Fruit fly (Drosophila melanogaster) whole organism, prepupa: ENCODE measurements around the gene CG5973.

Source experiments
- Blimp-1 ChIP-seq: fragments of 200-800 bp; sonication (Bioruptor generic); optimal IDR thresholded peaks from 3 replicates; lab custom pipeline; 2017; ENCODE audit warnings: missing biosample characterization, missing genetic modification characterization, mild to moderate bottlenecking, moderate library complexity, missing genetic modification reagents
- CG11294 ChIP-seq: fragments of 200-800 bp; sonication (Bioruptor generic); IDR thresholded peaks from 2 replicates; pipeline ENCODE4 v1.3.6; 2022; ENCODE audit warnings: missing biosample characterization, missing genetic modification characterization
- CG11762 ChIP-seq: fragments of 200-800 bp; sonication (Bioruptor generic); optimal IDR thresholded peaks from 3 replicates; lab custom pipeline; 2016; ENCODE audit warnings: missing biosample characterization, missing genetic modification characterization; ENCODE audit not compliant: insufficient read depth
- CG11902 ChIP-seq: fragments of 200-800 bp; sonication (Bioruptor generic); optimal IDR thresholded peaks from 3 replicates; lab custom pipeline; 2016; ENCODE audit warnings: missing biosample characterization, missing genetic modification characterization
- CG15336 ChIP-seq: fragments of 200-800 bp; sonication (Bioruptor generic); IDR thresholded peaks from 2 replicates; pipeline ENCODE4 v1.3.6; 2022; ENCODE audit warnings: missing biosample characterization, missing genetic modification characterization
- CG1621 ChIP-seq: fragments of 200-800 bp; sonication (Bioruptor generic); optimal IDR thresholded peaks from 3 replicates; lab custom pipeline; 2018; ENCODE audit warnings: missing biosample characterization, mild to moderate bottlenecking, missing genetic modification characterization
- CG3032 ChIP-seq: fragments of 200-800 bp; optimal IDR thresholded peaks from 2 replicates; lab custom pipeline; 2019; ENCODE audit warnings: missing biosample characterization, mild to moderate bottlenecking, missing genetic modification characterization, moderate library complexity
- CG32006 ChIP-seq: fragments of 200-800 bp; sonication (Bioruptor generic); optimal IDR thresholded peaks from 3 replicates; lab custom pipeline; 2017; ENCODE audit warnings: missing biosample characterization, mild to moderate bottlenecking, missing genetic modification characterization
- CG34406 ChIP-seq: fragments of 200-800 bp; sonication (Bioruptor generic); optimal IDR thresholded peaks from 3 replicates; lab custom pipeline; 2016; ENCODE audit warnings: missing biosample characterization, missing genetic modification characterization
- CG3919 ChIP-seq: fragments of 200-800 bp; sonication (Bioruptor generic); optimal IDR thresholded peaks from 3 replicates; lab custom pipeline; 2016; ENCODE audit warnings: missing biosample characterization, missing genetic modification characterization
- CG6163 ChIP-seq: fragments of 200-800 bp; sonication (Bioruptor generic); IDR thresholded peaks from 3 replicates; pipeline ENCODE4 v1.3.6; 2022; ENCODE audit warnings: missing biosample characterization, missing genetic modification characterization
- CG6276 ChIP-seq: fragments of 200-800 bp; sonication (Bioruptor generic); optimal IDR thresholded peaks from 2 replicates; lab custom pipeline; 2017; ENCODE audit warnings: missing biosample characterization, mild to moderate bottlenecking, missing genetic modification characterization
- CG6808 ChIP-seq: fragments of 200-800 bp; sonication (Bioruptor generic); optimal IDR thresholded peaks from 3 replicates; lab custom pipeline; 2017; ENCODE audit warnings: missing biosample characterization, missing genetic modification characterization, mild to moderate bottlenecking, moderate library complexity, missing genetic modification reagents
- CG7368 ChIP-seq: fragments of 200-800 bp; sonication (Bioruptor generic); optimal IDR thresholded peaks from 3 replicates; lab custom pipeline; 2016; ENCODE audit warnings: missing biosample characterization, missing genetic modification characterization
- CG8119 ChIP-seq: fragments of 200-800 bp; sonication (Bioruptor generic); IDR thresholded peaks from 3 replicates; pipeline ENCODE4 v1.3.6; 2022; ENCODE audit warnings: missing biosample characterization, missing genetic modification characterization
- CG8319 ChIP-seq: fragments of 200-800 bp; sonication (Bioruptor generic); optimal IDR thresholded peaks from 3 replicates; lab custom pipeline; 2016; ENCODE audit warnings: missing biosample characterization, missing genetic modification characterization
- CG8632 ChIP-seq: fragments of 200-800 bp; sonication (Bioruptor generic); optimal IDR thresholded peaks from 3 replicates; lab custom pipeline; 2016; ENCODE audit warnings: missing biosample characterization, missing genetic modification characterization
- Ets21C ChIP-seq: fragments of 200-800 bp; sonication (Bioruptor generic); optimal IDR thresholded peaks from 3 replicates; lab custom pipeline; 2016; ENCODE audit warnings: missing biosample characterization, missing genetic modification characterization
- Ets96B ChIP-seq: fragments of 200-800 bp; optimal IDR thresholded peaks from 2 replicates; lab custom pipeline; 2019; ENCODE audit warnings: missing biosample characterization, mild to moderate bottlenecking, missing genetic modification characterization, moderate library complexity
- Gug ChIP-seq: fragments of 200-800 bp; sonication (Bioruptor generic); IDR thresholded peaks from 2 replicates; pipeline ENCODE4 v1.3.6; 2022; ENCODE audit warnings: missing biosample characterization, missing genetic modification characterization
- Hr39 ChIP-seq: fragments of 200-800 bp; sonication (Bioruptor generic); optimal IDR thresholded peaks from 2 replicates; lab custom pipeline; 2016; ENCODE audit warnings: missing biosample characterization, missing genetic modification characterization
- Hr4 ChIP-seq: fragments of 200-800 bp; sonication (Bioruptor generic); optimal IDR thresholded peaks from 3 replicates; lab custom pipeline; 2016; ENCODE audit warnings: missing biosample characterization, missing genetic modification characterization
- Met ChIP-seq: fragments of 200-800 bp; sonication (Bioruptor generic); optimal IDR thresholded peaks from 3 replicates; lab custom pipeline; 2016; ENCODE audit warnings: missing biosample characterization, missing genetic modification characterization
- OdsH ChIP-seq: fragments of 200-800 bp; sonication (Bioruptor generic); optimal IDR thresholded peaks from 3 replicates; lab custom pipeline; 2016; ENCODE audit warnings: missing biosample characterization, missing genetic modification characterization
- Smox ChIP-seq: fragments of 200-800 bp; sonication (Bioruptor generic); optimal IDR thresholded peaks from 3 replicates; lab custom pipeline; 2016; ENCODE audit warnings: missing biosample characterization, missing genetic modification characterization
- Sox102F ChIP-seq: fragments of 200-800 bp; sonication (Bioruptor generic); optimal IDR thresholded peaks from 2 replicates; lab custom pipeline; 2016; ENCODE audit warnings: missing biosample characterization, mild to moderate bottlenecking, missing genetic modification characterization
- Sox14 ChIP-seq: fragments of 200-800 bp; sonication (Bioruptor generic); optimal IDR thresholded peaks from 3 replicates; lab custom pipeline; 2016; ENCODE audit warnings: missing biosample characterization, missing genetic modification characterization
- Sox15 ChIP-seq: fragments of 200-800 bp; sonication (Bioruptor generic); optimal IDR thresholded peaks from 3 replicates; lab custom pipeline; 2016; ENCODE audit warnings: missing biosample characterization, missing genetic modification characterization
- achi ChIP-seq: fragments of 200-800 bp; sonication (Bioruptor generic); optimal IDR thresholded peaks from 3 replicates; lab custom pipeline; 2016; ENCODE audit warnings: missing biosample characterization, missing genetic modification characterization
- acj6 ChIP-seq: fragments of 200-800 bp; sonication (Bioruptor generic); optimal IDR thresholded peaks from 3 replicates; lab custom pipeline; 2016; ENCODE audit warnings: missing biosample characterization, missing genetic modification characterization
- cyc ChIP-seq: fragments of 200-800 bp; sonication (Bioruptor generic); optimal IDR thresholded peaks from 3 replicates; lab custom pipeline; 2016; ENCODE audit warnings: missing biosample characterization, missing genetic modification characterization
- dsx ChIP-seq: fragments of 200-800 bp; optimal IDR thresholded peaks from 3 replicates; lab custom pipeline; 2019; ENCODE audit warnings: missing biosample characterization, mild to moderate bottlenecking, missing genetic modification characterization, moderate library complexity; ENCODE audit not compliant: poor library complexity, severe bottlenecking
- eg ChIP-seq: fragments of 200-800 bp; sonication (Bioruptor generic); IDR thresholded peaks from 3 replicates; pipeline ENCODE4 v1.3.6; 2022; ENCODE audit warnings: missing biosample characterization, missing genetic modification characterization
- esn ChIP-seq: fragments of 200-800 bp; sonication (Bioruptor generic); optimal IDR thresholded peaks from 2 replicates; lab custom pipeline; 2016; ENCODE audit warnings: missing biosample characterization, mild to moderate bottlenecking, missing genetic modification characterization, moderate library complexity
- fd59A ChIP-seq: fragments of 200-800 bp; sonication (Bioruptor generic); optimal IDR thresholded peaks from 2 replicates; lab custom pipeline; 2017; ENCODE audit warnings: missing biosample characterization, mild to moderate bottlenecking, missing genetic modification characterization, missing genetic modification reagents
- fkh ChIP-seq: fragments of 200-800 bp; sonication (Bioruptor generic); optimal IDR thresholded peaks from 3 replicates; lab custom pipeline; 2017; ENCODE audit warnings: missing biosample characterization, mild to moderate bottlenecking, missing genetic modification characterization, moderate library complexity
- lz ChIP-seq: fragments of 200-800 bp; sonication (Bioruptor generic); optimal IDR thresholded peaks from 3 replicates; lab custom pipeline; 2016; ENCODE audit warnings: missing biosample characterization, missing genetic modification characterization
- net ChIP-seq: fragments of 200-800 bp; sonication (Bioruptor generic); optimal IDR thresholded peaks from 3 replicates; lab custom pipeline; 2016; ENCODE audit warnings: missing biosample characterization, missing genetic modification characterization
- salr ChIP-seq, 2 experiments: fragments of 200-800 bp; sonication (Bioruptor generic); optimal IDR thresholded peaks; 3 replicates each; lab custom pipeline; 2016 to 2018; ENCODE audit warnings: missing biosample characterization in 2 of 2, missing genetic modification characterization in 2 of 2, mild to moderate bottlenecking in 1 of 2
- topi ChIP-seq: fragments of 200-800 bp; sonication (Bioruptor generic); optimal IDR thresholded peaks from 3 replicates; lab custom pipeline; 2016; ENCODE audit warnings: missing biosample characterization, missing genetic modification characterization
- vri ChIP-seq: fragments of 200-800 bp; sonication (Bioruptor generic); optimal IDR thresholded peaks from 3 replicates; lab custom pipeline; 2016; ENCODE audit warnings: missing biosample characterization, mild to moderate bottlenecking, missing genetic modification characterization

The CG5973 gene

DNA sequence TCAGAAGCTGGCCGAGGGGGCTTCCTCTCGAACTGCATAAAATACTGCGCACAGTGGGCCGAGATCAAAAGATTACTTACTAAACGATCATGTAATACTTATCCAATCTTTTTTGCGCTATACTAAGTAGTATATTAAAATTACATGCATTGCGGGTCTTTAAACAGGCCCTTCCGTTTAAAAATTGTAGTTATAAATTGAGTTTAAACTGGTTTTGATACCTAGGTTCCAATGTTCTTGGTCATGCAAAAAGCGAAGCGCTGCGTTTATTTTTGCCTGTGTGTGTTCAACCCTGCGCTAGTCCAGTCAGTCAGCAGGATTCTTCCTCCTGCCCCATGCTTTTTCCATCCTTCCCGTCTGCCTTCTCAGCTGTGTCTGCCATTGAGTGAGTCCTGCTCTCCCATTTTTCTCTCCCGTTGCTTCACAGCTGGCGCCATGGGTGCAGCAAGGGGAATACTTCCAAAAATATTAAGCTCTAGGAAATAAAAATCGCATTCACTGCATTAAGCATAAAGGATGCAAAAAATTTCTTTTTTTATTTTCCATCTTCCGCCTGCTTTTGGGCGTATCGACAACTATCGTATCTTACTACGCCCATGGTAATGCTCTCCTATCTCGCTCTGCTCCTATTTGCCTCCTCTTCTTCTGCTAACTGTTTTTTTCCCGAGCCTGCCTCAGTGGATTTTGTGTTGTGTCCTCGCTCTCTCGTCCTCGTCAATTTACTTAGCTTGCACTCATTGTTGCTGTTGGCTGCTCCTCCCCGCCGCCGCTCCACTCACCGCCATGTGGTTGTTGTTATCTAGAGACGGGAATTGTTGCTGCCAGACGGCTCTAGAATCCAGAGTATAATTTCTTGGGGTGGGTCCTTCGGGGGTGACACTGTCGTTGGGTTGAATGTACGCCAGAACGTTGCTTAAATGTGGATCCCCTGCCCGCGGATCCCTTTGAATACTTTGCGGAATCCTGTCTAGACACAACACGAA, 16.7 kb upstream of the CG5973 start (continued):
- TF ChIP-seq Hr39 (GFP tag; lab: Kevin White, UChicago): peak; percentile 77
- peak; percentile 92 for TF ChIP-seq CG6808 (GFP tag; lab: Kevin White, UChicago)
- peak; percentile 76 for TF ChIP-seq net (GFP tag; lab: Kevin White, UChicago)
- peak; percentile 77 for TF ChIP-seq CG7368 (GFP tag; lab: Kevin White, UChicago)
- TF ChIP-seq CG11902: peak; percentile 68
- TF ChIP-seq esn (GFP tag; lab: Kevin White, UChicago): peak; percentile 88
- peak; percentile 83 for TF ChIP-seq acj6 (GFP tag; lab: Kevin White, UChicago)
- peak; percentile 66 for TF ChIP-seq Hr4 (GFP tag; lab: Kevin White, UChicago)
- peak; percentile 78 for TF ChIP-seq vri
- peak; percentile 35 for TF ChIP-seq Blimp-1 (GFP tag; lab: Kevin White, UChicago)
- TF ChIP-seq Ets96B (tag; lab: Kevin White, UChicago): peak; percentile 96
- TF ChIP-seq lz: peak; percentile 87
- peak; percentile 88 for TF ChIP-seq Met (GFP tag; lab: Kevin White, UChicago)
- peak; percentile 81 for TF ChIP-seq CG11762 (GFP tag; lab: Kevin White, UChicago)
- peak; percentile 94 for TF ChIP-seq CG1621 (tag; lab: Kevin White, UChicago)
- TF ChIP-seq dsx: peak; percentile 85
- peak; percentile 79 for TF ChIP-seq CG15336 (GFP tag; lab: Robert Waterston, UW)
- TF ChIP-seq CG6276: peak; percentile 55
- peak; percentile 63 to 90 for TF ChIP-seq salr (GFP tag; optimal IDR thresholded peaks at IDR 0.05; lab: Kevin White, UChicago)
- TF ChIP-seq CG8319 (GFP tag; lab: Kevin White, UChicago): peak; percentile 72
- TF ChIP-seq Sox102F: peak; percentile 81

DNA sequence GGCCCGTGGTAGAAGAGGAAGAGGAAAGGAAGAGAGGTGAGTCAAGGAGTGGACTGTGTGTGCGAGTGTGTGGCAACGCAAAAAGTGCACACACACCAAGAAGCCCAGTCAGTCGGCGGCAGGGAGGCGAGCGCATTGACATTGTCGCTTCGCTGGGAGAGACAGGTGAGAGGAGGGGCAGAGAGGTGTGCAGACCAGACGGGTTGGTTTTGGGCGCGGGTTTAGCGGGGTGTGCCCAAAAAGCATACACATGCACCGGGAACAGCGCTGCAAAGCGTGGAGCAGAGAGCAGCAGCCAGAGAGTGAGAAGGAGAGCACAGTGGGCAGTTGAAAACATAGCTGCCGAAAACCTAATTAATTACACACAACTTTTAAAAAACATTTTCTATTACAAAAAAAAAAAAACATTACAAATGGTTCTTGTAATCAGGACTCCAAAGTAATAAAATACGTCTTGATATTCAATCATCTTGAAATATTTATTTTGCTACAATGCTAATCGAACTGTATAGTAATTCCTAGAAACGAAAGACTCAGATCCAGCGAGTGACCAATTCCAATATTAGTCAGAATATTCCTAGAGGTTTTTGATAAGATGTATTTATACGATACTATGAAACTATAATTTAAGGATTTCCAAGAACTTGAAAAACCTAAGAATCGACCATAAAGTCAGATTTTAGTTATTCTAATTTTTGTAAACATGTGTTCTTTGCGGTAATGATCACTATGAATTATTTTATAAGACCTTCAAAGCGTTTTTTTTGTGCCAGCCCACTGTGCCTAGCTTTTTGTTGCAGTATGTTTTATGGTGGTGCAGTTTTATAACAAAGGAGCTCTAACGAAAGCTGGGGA, 14.6 kb upstream of the CG5973 start:
- TF ChIP-seq CG6276 (peak; percentile 83), Sox102F (peak; percentile 51), CG1621 (tag; lab: Kevin White, UChicago) (peak; percentile 41), net (GFP tag; lab: Kevin White, UChicago) (peak; percentile 76), CG32006 (peak; percentile 93), achi (GFP tag; lab: Kevin White, UChicago) (peak; percentile 70), fkh (no peak), fd59A (GFP tag; lab: Kevin White, UChicago) (peak; percentile 54), Gug (GFP tag; lab: Robert Waterston, UW) (peak; percentile 42; the same call in 1 of the 2 replicates), Hr39 (GFP tag; lab: Kevin White, UChicago) (peak; percentile 82), Smox (peak; percentile 80), CG8319 (GFP tag; lab: Kevin White, UChicago) (peak; percentile 38), topi (GFP tag; lab: Kevin White, UChicago) (peak; percentile 89), CG8632 (GFP tag; lab: Kevin White, UChicago) (peak; percentile 77), CG7368 (GFP tag; lab: Kevin White, UChicago) (no peak), acj6 (GFP tag; lab: Kevin White, UChicago) (peak; percentile 78), CG11762 (GFP tag; lab: Kevin White, UChicago) (peak; percentile 55), salr (GFP tag; optimal IDR thresholded peaks at IDR 0.05; lab: Kevin White, UChicago) (peak in 1 of 2 experiments; percentile 91), CG11902 (peak; percentile 43), CG34406 (peak; percentile 81), cyc (GFP tag; lab: Kevin White, UChicago) (peak; percentile 69), lz (peak; percentile 86), eg (peak; percentile 68; the same call in 1 of the 3 replicates), Ets96B (tag; lab: Kevin White, UChicago) (peak; percentile 33), CG6163 (GFP tag; lab: Robert Waterston, UW) (peak; percentile 89), Sox14 (GFP tag; lab: Kevin White, UChicago) (peak; percentile 53), CG3032 (tag; lab: Kevin White, UChicago) (peak; percentile 66), OdsH (GFP tag; lab: Kevin White, UChicago) (peak; percentile 75), Ets21C (GFP tag; lab: Kevin White, UChicago) (peak; percentile 71), CG3919 (peak; percentile 70), Hr4 (GFP tag; lab: Kevin White, UChicago) (peak; percentile 81), CG11294 (GFP tag; lab: Robert Waterston, UW) (no peak), Sox15 (peak; percentile 80), CG8119 (GFP tag; lab: Robert Waterston, UW) (peak; percentile 70; the same call in 2 of the 3 replicates), Blimp-1 (GFP tag; lab: Kevin White, UChicago) (peak; percentile 64), esn (GFP tag; lab: Kevin White, UChicago) (peak; percentile 92), vri (peak; percentile 48)
